Worm (Caenorhabditis elegans) whole organism, L1 larva: ENCODE results near the gene fipr-2.

Experiments
- C16A3.4 ChIP-seq: fragments of 150-350 bp; optimal IDR thresholded peaks from 2 replicates; lab custom pipeline; 2014; ENCODE audit warnings: missing biosample characterization, missing genetic modification characterization
- aly-2 ChIP-seq: fragments of 150-350 bp; optimal IDR thresholded peaks from 2 replicates; lab custom pipeline; 2014; ENCODE audit warnings: missing biosample characterization, missing genetic modification characterization
- ama-1 ChIP-seq: fragments of 150-350 bp; optimal IDR thresholded peaks from 2 replicates; lab custom pipeline; 2014
- blmp-1 ChIP-seq: fragments of 150-350 bp; optimal IDR thresholded peaks from 2 replicates; lab custom pipeline; 2014; ENCODE audit warnings: missing biosample characterization, missing genetic modification characterization
- ceh-63 ChIP-seq: fragments of 200-800 bp; sonication (Bioruptor generic); optimal IDR thresholded peaks from 2 replicates; lab custom pipeline; 2018; ENCODE audit warnings: mild to moderate bottlenecking, missing genetic modification characterization, missing compliant biosample characterization
- ceh-8 ChIP-seq: fragments of 200-800 bp; sonication (Bioruptor generic); optimal IDR thresholded peaks from 2 replicates; lab custom pipeline; 2018; ENCODE audit warnings: mild to moderate bottlenecking, missing genetic modification characterization, moderate library complexity, missing compliant biosample characterization
- ceh-88 ChIP-seq: fragments of 200-800 bp; sonication (Bioruptor generic); IDR thresholded peaks from 2 replicates; pipeline ENCODE4 v1.3.6; 2022; ENCODE audit warnings: missing genetic modification characterization, missing compliant biosample characterization
- efl-1 ChIP-seq, 4 experiments: fragments of 150-350 bp; optimal IDR thresholded peaks in 3 of 4; peaks in 1 of 4; 1 replicate in 1 of 4; 2 replicates in 3 of 4; lab custom pipeline; 2014; ENCODE audit warnings: missing biosample characterization in 2 of 4, missing genetic modification characterization in 2 of 4, missing genetic modification reagents in 2 of 4
- egl-27 ChIP-seq, 2 experiments: fragments of 150-350 bp in 1 of 2; sonication (generic microtip); optimal IDR thresholded peaks; 3 replicates each; lab custom pipeline; 2017 to 2018; ENCODE audit warnings: missing biosample characterization in 2 of 2, missing genetic modification characterization in 2 of 2, missing genetic modification reagents in 2 of 2
- elt-3 ChIP-seq, 6 experiments: fragments of 150-350 bp in 1 of 6; sonication (generic microtip); optimal IDR thresholded peaks; 2 replicates each; lab custom pipeline; 2017 to 2018; ENCODE audit warnings: missing biosample characterization in 6 of 6, missing genetic modification characterization in 6 of 6, inconsistent platforms in 1 of 6
- ets-5 ChIP-seq: fragments of 200-800 bp; sonication (Bioruptor generic); IDR thresholded peaks from 2 replicates; pipeline ENCODE4 v1.3.6; 2022; ENCODE audit warnings: missing genetic modification characterization, missing compliant biosample characterization
- fkh-10 ChIP-seq: sonication (generic microtip); optimal IDR thresholded peaks from 2 replicates; lab custom pipeline; 2017; ENCODE audit warnings: missing biosample characterization, missing genetic modification reagents, missing genetic modification characterization
- fkh-8 ChIP-seq: sonication (generic microtip); optimal IDR thresholded peaks from 2 replicates; lab custom pipeline; 2016; ENCODE audit warnings: mild to moderate bottlenecking, missing genetic modification characterization, missing compliant biosample characterization
- hlh-17 ChIP-seq: fragments of 200-800 bp; sonication (Bioruptor generic); optimal IDR thresholded peaks from 2 replicates; lab custom pipeline; 2018; ENCODE audit warnings: missing genetic modification characterization, mild to moderate bottlenecking, missing compliant biosample characterization, moderate library complexity, borderline replicate concordance
- hlh-4 ChIP-seq: sonication (generic microtip); optimal IDR thresholded peaks from 2 replicates; lab custom pipeline; 2016; ENCODE audit warnings: mild to moderate bottlenecking, missing genetic modification characterization, missing compliant biosample characterization
- isw-1 ChIP-seq: fragments of 200-800 bp; sonication (Bioruptor generic); IDR thresholded peaks from 2 replicates; pipeline ENCODE4 v1.3.6; 2022; ENCODE audit warnings: missing genetic modification characterization, missing compliant biosample characterization
- lin-14 ChIP-seq: fragments of 200-800 bp; sonication (Bioruptor generic); optimal IDR thresholded peaks from 2 replicates; lab custom pipeline; 2018; ENCODE audit warnings: mild to moderate bottlenecking, missing genetic modification characterization, moderate library complexity, missing compliant biosample characterization
- lin-15B ChIP-seq: fragments of 150-350 bp; sonication (generic microtip); optimal IDR thresholded peaks from 3 replicates; lab custom pipeline; 2014; ENCODE audit warnings: missing biosample characterization, missing genetic modification characterization
- lin-39 ChIP-seq: fragments of 150-350 bp; optimal IDR thresholded peaks from 2 replicates; lab custom pipeline; 2014; ENCODE audit warnings: missing biosample characterization, missing genetic modification reagents, missing genetic modification characterization
- mep-1 ChIP-seq: fragments of 150-350 bp; optimal IDR thresholded peaks from 2 replicates; lab custom pipeline; 2014; ENCODE audit warnings: missing biosample characterization, missing genetic modification characterization
- nhr-47 ChIP-seq: sonication (generic microtip); optimal IDR thresholded peaks from 2 replicates; lab custom pipeline; 2016; ENCODE audit warnings: mild to moderate bottlenecking, missing genetic modification characterization, moderate library complexity, missing compliant biosample characterization
- nhr-71 ChIP-seq: sonication (generic microtip); optimal IDR thresholded peaks from 2 replicates; lab custom pipeline; 2016; ENCODE audit warnings: mild to moderate bottlenecking, missing genetic modification characterization, moderate library complexity, missing compliant biosample characterization
- nhr-77 ChIP-seq: fragments of 150-350 bp; optimal IDR thresholded peaks from 2 replicates; lab custom pipeline; 2014; ENCODE audit warnings: missing biosample characterization, missing genetic modification characterization
- nhr-85 ChIP-seq: sonication (generic microtip); peaks from one replicate; lab custom pipeline; 2016; ENCODE audit warnings: missing genetic modification characterization, inconsistent platforms, missing compliant biosample characterization
- rnt-1 ChIP-seq: sonication (generic microtip); optimal IDR thresholded peaks from 2 replicates; lab custom pipeline; 2016; ENCODE audit warnings: mild to moderate bottlenecking, missing genetic modification characterization, moderate library complexity, missing compliant biosample characterization
- skn-1 ChIP-seq: fragments of 150-350 bp; optimal IDR thresholded peaks from 2 replicates; lab custom pipeline; 2014; ENCODE audit warnings: missing biosample characterization, missing genetic modification characterization
- snpc-4 ChIP-seq: fragments of 150-350 bp; optimal IDR thresholded peaks from 2 replicates; lab custom pipeline; 2014; ENCODE audit warnings: missing biosample characterization, missing genetic modification characterization
- snu-23 ChIP-seq: sonication (generic microtip); optimal IDR thresholded peaks from 2 replicates; lab custom pipeline; 2016; ENCODE audit warnings: missing genetic modification characterization, missing compliant biosample characterization
- sptf-1 ChIP-seq: fragments of 150-350 bp; optimal IDR thresholded peaks from 2 replicates; lab custom pipeline; 2014; ENCODE audit warnings: missing biosample characterization, missing genetic modification characterization
- tbx-2 ChIP-seq: sonication (generic microtip); optimal IDR thresholded peaks from 2 replicates; lab custom pipeline; 2016; ENCODE audit warnings: missing genetic modification characterization, missing compliant biosample characterization
- tlp-1 ChIP-seq: fragments of 150-350 bp; optimal IDR thresholded peaks from 2 replicates; lab custom pipeline; 2014; ENCODE audit warnings: missing biosample characterization, missing genetic modification characterization
- unc-130 ChIP-seq: fragments of 150-350 bp; optimal IDR thresholded peaks from 2 replicates; lab custom pipeline; 2017; ENCODE audit warnings: missing biosample characterization, missing genetic modification characterization, inconsistent platforms

Gene fipr-2

ce11 chrV:12352445-12352844 is 12.7 kb upstream of the fipr-2 start, which contains the start of gene sqt-3:
Gene sqt-3 (plus strand): TSS chrV:12352745.
- TF ChIP-seq skn-1 (tag; lab: Kevin White, UChicago), result no peak
- TF ChIP-seq nhr-47, result no peak
- TF ChIP-seq mep-1 (tag; lab: Kevin White, UChicago), result no peak
- no peak for TF ChIP-seq nhr-71 (tag; lab: Kevin White, UChicago)
- TF ChIP-seq nhr-85 (tag; lab: Kevin White, UChicago), result no peak
- TF ChIP-seq lin-14 (GFP tag; lab: Kevin White, UChicago), result no peak
- no peak for TF ChIP-seq ceh-63
- TF ChIP-seq blmp-1 (tag; lab: Kevin White, UChicago), result no peak
- no peak for TF ChIP-seq lin-15B (tag; lab: Kevin White, UChicago)
- no peak for TF ChIP-seq rnt-1
- no peak for TF ChIP-seq C16A3.4 (tag; lab: Kevin White, UChicago)
- TF ChIP-seq ceh-88 (GFP tag; lab: Robert Waterston, UW), result no peak
- TF ChIP-seq tlp-1 (tag; lab: Kevin White, UChicago), result no peak
- no peak for TF ChIP-seq lin-39 (tag; lab: Kevin White, UChicago)

- TF ChIP-seq hlh-4 (tag; lab: Kevin White, UChicago) (no peak), snpc-4 (tag; lab: Kevin White, UChicago) (no peak), ama-1 (lab: Kevin White, UChicago) (peak; percentile 45), isw-1 (GFP tag; lab: Robert Waterston, UW) (no peak)
Observed at ce11 chrV:12352881-12353280, 12.3 kb upstream of the fipr-2 start.

- TF ChIP-seq hlh-17 (no peak), elt-3 (tag; optimal IDR thresholded peaks at IDR 0.05; lab: Kevin White, UChicago) (no peak), nhr-85 (tag; lab: Kevin White, UChicago) (peak; percentile 13), unc-130 (tag; lab: Kevin White, UChicago) (no peak), efl-1 (optimal IDR thresholded peaks at IDR 0.05; lab: Kevin White, UChicago) (no peak), efl-1 (GFP tag; optimal IDR thresholded peaks at IDR 0.05 in 1 of 2; lab: Kevin White, UChicago) (peak in 1 of 2 experiments; percentile 51), nhr-77 (tag; lab: Kevin White, UChicago) (no peak), egl-27 (tag; optimal IDR thresholded peaks at IDR 0.05; lab: Kevin White, UChicago) (no peak), sptf-1 (no peak), snu-23 (GFP tag; lab: Kevin White, UChicago) (no peak), ceh-8 (peak; percentile 79)
Observed at ce11 chrV:12353505-12353904, 11.6 kb upstream of the fipr-2 start.

ce11 chrV:12354193-12354830 is 10.8 kb upstream of the fipr-2 start:
- TF ChIP-seq blmp-1 (tag; lab: Kevin White, UChicago), result peak; percentile 82
- no peak for TF ChIP-seq efl-1 (optimal IDR thresholded peaks at IDR 0.05; lab: Kevin White, UChicago)
- peak in 1 of 2 experiments; percentile 11 for TF ChIP-seq efl-1 (GFP tag; optimal IDR thresholded peaks at IDR 0.05 in 1 of 2; lab: Kevin White, UChicago)
- no peak for TF ChIP-seq aly-2 (tag; lab: Kevin White, UChicago)
- TF ChIP-seq ama-1 (lab: Kevin White, UChicago), result peak; percentile 36
- TF ChIP-seq fkh-10 (GFP tag; lab: Kevin White, UChicago), result no peak
- no peak for TF ChIP-seq tbx-2 (tag; lab: Kevin White, UChicago)
- no peak for TF ChIP-seq ets-5 (GFP tag; lab: Robert Waterston, UW)

- TF ChIP-seq blmp-1 (tag; lab: Kevin White, UChicago), result peak; percentile 98
- no peak for TF ChIP-seq unc-130 (tag; lab: Kevin White, UChicago)
- no peak for TF ChIP-seq fkh-8 (tag; lab: Kevin White, UChicago)
Observed at ce11 chrV:12357632-12358031, 7.5 kb upstream of the fipr-2 start.
